Worm (Caenorhabditis elegans): ENCODE measurements around the gene Y39A1A.16.

Y39A1A.16 gene

DNA sequence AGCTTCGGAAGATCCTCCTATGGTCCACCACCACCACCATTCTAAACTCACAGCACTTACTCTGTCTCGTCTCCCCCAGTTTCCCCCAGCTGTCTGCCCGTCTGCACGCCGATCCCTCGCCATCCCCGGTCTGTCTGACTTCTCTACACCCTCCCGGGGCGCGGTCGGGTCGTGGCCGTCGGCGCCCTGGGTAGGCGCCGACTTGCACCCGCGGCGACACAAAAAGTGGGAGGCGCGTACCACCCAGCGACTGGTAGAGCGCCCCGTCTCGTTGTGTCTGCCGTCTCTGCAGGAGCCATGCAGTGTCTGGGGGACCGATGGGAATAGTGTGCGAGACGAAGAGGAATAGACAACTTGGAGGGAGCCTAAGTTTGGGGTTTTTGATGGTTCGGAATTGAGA is 45.0 kb upstream of the Y39A1A.16 start (continued):
- no peak for TF ChIP-seq zip-5 (tag; optimal IDR thresholded peaks at IDR 0.05)
- peak; percentile 42 for TF ChIP-seq sox-4 (tag; optimal IDR thresholded peaks at IDR 0.05)
- no peak for TF ChIP-seq odd-2 (tag; optimal IDR thresholded peaks at IDR 0.05)
- TF ChIP-seq pat-9 (tag; optimal IDR thresholded peaks at IDR 0.05): no peak
- TF ChIP-seq ceh-34 (tag; optimal IDR thresholded peaks at IDR 0.05): peak; percentile 67
- TF ChIP-seq mec-3 (tag; optimal IDR thresholded peaks at IDR 0.05; ENCODE audit: borderline replicate concordance): no peak
- peak; percentile 86 for TF ChIP-seq tbx-2 (tag; optimal IDR thresholded peaks at IDR 0.05)
- peak; percentile 9 for TF ChIP-seq C08G9.2 (tag; optimal IDR thresholded peaks at IDR 0.05)
- TF ChIP-seq tbx-7 (tag; optimal IDR thresholded peaks at IDR 0.05): no peak
- no peak for TF ChIP-seq pha-4 (tag; optimal IDR thresholded peaks at IDR 0.05)
- TF ChIP-seq F13H6.1 (tag; optimal IDR thresholded peaks at IDR 0.05): peak; percentile 85
- TF ChIP-seq hlh-30 (tag; optimal IDR thresholded peaks at IDR 0.05; ENCODE audit: insufficient read depth): no peak
- TF ChIP-seq unc-86 (tag; optimal IDR thresholded peaks at IDR 0.05): peak; percentile 51
- peak; percentile 68 for TF ChIP-seq syd-9 (tag; optimal IDR thresholded peaks at IDR 0.05)
- TF ChIP-seq sox-2 (GFP tag; IDR thresholded peaks at IDR 0.05): no peak
- TF ChIP-seq che-1 (tag; optimal IDR thresholded peaks at IDR 0.05): no peak
- no peak for TF ChIP-seq nhr-232 (tag; optimal IDR thresholded peaks at IDR 0.05)
- no peak for TF ChIP-seq nhr-11 (tag; optimal IDR thresholded peaks at IDR 0.05)
- no peak for TF ChIP-seq ceh-19 (GFP tag; optimal IDR thresholded peaks at IDR 0.05)
- no peak for TF ChIP-seq fax-1 (tag; optimal IDR thresholded peaks at IDR 0.05)
- no peak for TF ChIP-seq dmd-4 (tag; optimal IDR thresholded peaks at IDR 0.05; ENCODE audit: borderline replicate concordance)
- no peak for TF ChIP-seq Y22D7AL.16 (tag; optimal IDR thresholded peaks at IDR 0.05)
- TF ChIP-seq ama-1 (optimal IDR thresholded peaks at IDR 0.05): no peak
- peak; percentile 37 for TF ChIP-seq ets-4 (tag; optimal IDR thresholded peaks at IDR 0.05)
- TF ChIP-seq hlh-13 (GFP tag; optimal IDR thresholded peaks at IDR 0.05): no peak
- TF ChIP-seq ttx-3 (tag; optimal IDR thresholded peaks at IDR 0.05): no peak
- no peak for TF ChIP-seq pax-1 (tag; optimal IDR thresholded peaks at IDR 0.05)
- no peak for TF ChIP-seq K02D7.2 (tag; optimal IDR thresholded peaks at IDR 0.05)
- no peak for TF ChIP-seq eyg-1 (tag; optimal IDR thresholded peaks at IDR 0.05)
- TF ChIP-seq sdc-2 (tag; optimal IDR thresholded peaks at IDR 0.05): no peak
- TF ChIP-seq ref-2 (tag; optimal IDR thresholded peaks at IDR 0.05): peak; percentile 91
- peak; percentile 86 for TF ChIP-seq K09A11.1 (tag; optimal IDR thresholded peaks at IDR 0.05; ENCODE audit: insufficient read depth)
- TF ChIP-seq ceh-31 (tag; optimal IDR thresholded peaks at IDR 0.05): peak; percentile 87
- no peak for TF ChIP-seq ceh-22 (tag; optimal IDR thresholded peaks at IDR 0.05)
- no peak for TF ChIP-seq pha-2 (tag; optimal IDR thresholded peaks at IDR 0.05)
- TF ChIP-seq rnt-1 (tag; optimal IDR thresholded peaks at IDR 0.05): peak; percentile 89
- TF ChIP-seq ahr-1 (tag; optimal IDR thresholded peaks at IDR 0.05): no peak
- TF ChIP-seq ceh-2 (tag; optimal IDR thresholded peaks at IDR 0.05): peak; percentile 27
- no peak for TF ChIP-seq elt-4 (tag; optimal IDR thresholded peaks at IDR 0.05)

DNA sequence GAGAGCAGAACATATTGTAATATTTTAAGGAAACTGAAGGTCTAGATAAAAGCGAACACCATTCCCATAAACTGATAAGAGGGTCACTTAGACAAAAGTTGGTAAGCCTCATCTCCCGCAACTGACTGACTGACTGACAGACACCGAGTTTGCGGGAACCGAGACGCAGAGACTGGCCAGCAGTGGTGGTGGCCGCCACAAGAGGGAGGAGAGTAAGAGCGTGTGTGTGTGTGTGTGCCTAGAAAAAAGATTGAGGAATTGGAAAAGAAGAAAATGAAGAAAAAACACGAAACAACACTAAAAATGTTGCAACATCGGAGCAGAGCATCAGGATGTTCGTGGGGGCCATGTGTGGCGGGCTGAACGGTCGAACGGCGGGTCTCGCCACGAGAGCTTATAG is 44.5 kb upstream of the Y39A1A.16 start:
- TF ChIP-seq gmeb-2 (tag; optimal IDR thresholded peaks at IDR 0.05): no peak
- TF ChIP-seq mec-3 (tag; optimal IDR thresholded peaks at IDR 0.05; ENCODE audit: borderline replicate concordance): no peak
- no peak for TF ChIP-seq che-1 (tag; optimal IDR thresholded peaks at IDR 0.05)
- TF ChIP-seq pat-9 (tag; optimal IDR thresholded peaks at IDR 0.05): no peak
- no peak for TF ChIP-seq dve-1 (tag; optimal IDR thresholded peaks at IDR 0.05)
- no peak for TF ChIP-seq pax-1 (tag; optimal IDR thresholded peaks at IDR 0.05)
- no peak for TF ChIP-seq dmd-4 (tag; optimal IDR thresholded peaks at IDR 0.05; ENCODE audit: borderline replicate concordance)
- no peak for TF ChIP-seq elt-2 (tag; optimal IDR thresholded peaks at IDR 0.05)
- TF ChIP-seq Y22D7AL.16 (tag; optimal IDR thresholded peaks at IDR 0.05): no peak
- TF ChIP-seq lim-6 (tag; optimal IDR thresholded peaks at IDR 0.05): no peak
